Worm (Caenorhabditis elegans): Measurements from ENCODE around the gene K08C7.4.

K08C7.4 gene

ce11 chrIV:10680379-10680778 lies at the start of gene K08C7.4:
TSS of gene K08C7.4 (minus strand) at chrIV:10680479.
- TF ChIP-seq lin-13 (tag; optimal IDR thresholded peaks at IDR 0.05): no peak
- TF ChIP-seq nhr-76 (tag; optimal IDR thresholded peaks at IDR 0.05): no peak
- TF ChIP-seq zip-8 (tag; optimal IDR thresholded peaks at IDR 0.05): no peak
- no peak for TF ChIP-seq unc-39 (tag; optimal IDR thresholded peaks at IDR 0.05)
- no peak for TF ChIP-seq nhr-2 (tag; optimal IDR thresholded peaks at IDR 0.05)
- TF ChIP-seq sptf-1 (tag; optimal IDR thresholded peaks at IDR 0.05): no peak
- TF ChIP-seq nhr-237 (tag; optimal IDR thresholded peaks at IDR 0.05): no peak

- TF ChIP-seq nhr-2 (tag; optimal IDR thresholded peaks at IDR 0.05) (peak; percentile 7), ztf-11 (tag; optimal IDR thresholded peaks at IDR 0.05) (no peak)
Observed at ce11 chrIV:10727734-10728133, 47.5 kb upstream of the K08C7.4 start, which contains the start of gene ZC168.2. TSS of gene ZC168.2 (plus strand) at chrIV:10728034.

- TF ChIP-seq nhr-237 (tag; optimal IDR thresholded peaks at IDR 0.05): no peak
- no peak for TF ChIP-seq nhr-76 (tag; optimal IDR thresholded peaks at IDR 0.05)
- TF ChIP-seq nhr-28 (tag; optimal IDR thresholded peaks at IDR 0.05): no peak
- TF ChIP-seq mls-2 (tag; optimal IDR thresholded peaks at IDR 0.05): no peak
- no peak for TF ChIP-seq lsy-2 (tag; optimal IDR thresholded peaks at IDR 0.05)
- TF ChIP-seq M03D4.4 (tag; optimal IDR thresholded peaks at IDR 0.05): no peak
- TF ChIP-seq ceh-83 (GFP tag; optimal IDR thresholded peaks at IDR 0.05): no peak
- no peak for TF ChIP-seq unc-39 (tag; optimal IDR thresholded peaks at IDR 0.05)
Observed at ce11 chrIV:10718865-10719264, 38.6 kb upstream of the K08C7.4 start.

ce11 chrIV:10718075-10718474 lies 37.8 kb upstream of the K08C7.4 start:
- no peak for TF ChIP-seq lsy-2 (tag; optimal IDR thresholded peaks at IDR 0.05)
- peak; percentile 83 for TF ChIP-seq elt-1 (tag; optimal IDR thresholded peaks at IDR 0.05; ENCODE audit: borderline replicate concordance, insufficient read depth)

ce11 chrIV:10716348-10716747 lies 36.1 kb upstream of the K08C7.4 start, which contains the start of gene ncx-3:
TSS of gene ncx-3 (plus strand) at chrIV:10716648.
- TF ChIP-seq ceh-83 (GFP tag; optimal IDR thresholded peaks at IDR 0.05) (no peak), elt-3 (tag; optimal IDR thresholded peaks at IDR 0.05) (no peak), unc-39 (tag; optimal IDR thresholded peaks at IDR 0.05) (no peak), lsy-2 (tag; optimal IDR thresholded peaks at IDR 0.05) (no peak), nhr-28 (tag; optimal IDR thresholded peaks at IDR 0.05) (no peak), cnd-1 (tag; optimal IDR thresholded peaks at IDR 0.05) (no peak)

- TF ChIP-seq unc-39 (tag; optimal IDR thresholded peaks at IDR 0.05) (no peak), lsy-2 (tag; optimal IDR thresholded peaks at IDR 0.05) (no peak), ham-2 (GFP tag; optimal IDR thresholded peaks at IDR 0.05) (no peak), cnd-1 (tag; optimal IDR thresholded peaks at IDR 0.05) (no peak), pha-4 (tag; optimal IDR thresholded peaks at IDR 0.05) (peak; percentile 7), nhr-2 (tag; optimal IDR thresholded peaks at IDR 0.05) (peak; percentile 29), lin-13 (tag; optimal IDR thresholded peaks at IDR 0.05) (no peak), zip-8 (tag; optimal IDR thresholded peaks at IDR 0.05) (no peak), hlh-1 (tag; optimal IDR thresholded peaks at IDR 0.05) (no peak), nhr-28 (tag; optimal IDR thresholded peaks at IDR 0.05) (no peak)
Observed at ce11 chrIV:10714594-10714993, 34.3 kb upstream of the K08C7.4 start.

- TF ChIP-seq sptf-1 (tag; optimal IDR thresholded peaks at IDR 0.05) (no peak), elt-3 (tag; optimal IDR thresholded peaks at IDR 0.05) (no peak), nhr-12 (tag; optimal IDR thresholded peaks at IDR 0.05) (no peak), ztf-11 (tag; optimal IDR thresholded peaks at IDR 0.05) (no peak), elt-1 (tag; optimal IDR thresholded peaks at IDR 0.05; ENCODE audit: borderline replicate concordance, insufficient read depth) (no peak), ceh-39 (tag; optimal IDR thresholded peaks at IDR 0.05) (no peak)
Observed at ce11 chrIV:10711729-10712128, 31.4 kb upstream of the K08C7.4 start, which contains the start of gene glb-21. TSS of gene glb-21 (minus strand) at chrIV:10711794.

ce11 chrIV:10706090-10706489 lies 25.8 kb upstream of the K08C7.4 start, which contains the start of gene R102.6:
TSS of gene R102.6 (minus strand) at chrIV:10706190.
- no peak for TF ChIP-seq ham-2 (GFP tag; optimal IDR thresholded peaks at IDR 0.05)
- TF ChIP-seq blmp-1 (tag; optimal IDR thresholded peaks at IDR 0.05): no peak
- no peak for TF ChIP-seq snpc-4 (tag; optimal IDR thresholded peaks at IDR 0.05)
- no peak for TF ChIP-seq zip-8 (tag; optimal IDR thresholded peaks at IDR 0.05)
- TF ChIP-seq unc-62 (GFP tag; optimal IDR thresholded peaks at IDR 0.05): no peak
- no peak for TF ChIP-seq M03D4.4 (tag; optimal IDR thresholded peaks at IDR 0.05)
- TF ChIP-seq sptf-1 (tag; optimal IDR thresholded peaks at IDR 0.05): no peak

All from whole organism, mixed stage, embryonic.